Worm (Caenorhabditis elegans): ENCODE results near the gene srz-58.

srz-58 gene

ce11 chrV:17323876-17324275 is 5.9 kb downstream of the srz-58 start:
- TF ChIP-seq dao-5 (tag; optimal IDR thresholded peaks at IDR 0.05) = no peak
- TF ChIP-seq him-1 (tag; optimal IDR thresholded peaks at IDR 0.05) = no peak
- no peak for TF ChIP-seq W03F9.2 (tag; optimal IDR thresholded peaks at IDR 0.05)

ce11 chrV:17327867-17328266 is 9.9 kb downstream of the srz-58 start, which contains the start of gene sdz-16:
Gene sdz-16 (minus strand): TSS chrV:17327967.
- TF ChIP-seq W03F9.2 (tag; optimal IDR thresholded peaks at IDR 0.05) (no peak), him-1 (tag; optimal IDR thresholded peaks at IDR 0.05) (no peak), dao-5 (tag; optimal IDR thresholded peaks at IDR 0.05) (no peak)

DNA sequence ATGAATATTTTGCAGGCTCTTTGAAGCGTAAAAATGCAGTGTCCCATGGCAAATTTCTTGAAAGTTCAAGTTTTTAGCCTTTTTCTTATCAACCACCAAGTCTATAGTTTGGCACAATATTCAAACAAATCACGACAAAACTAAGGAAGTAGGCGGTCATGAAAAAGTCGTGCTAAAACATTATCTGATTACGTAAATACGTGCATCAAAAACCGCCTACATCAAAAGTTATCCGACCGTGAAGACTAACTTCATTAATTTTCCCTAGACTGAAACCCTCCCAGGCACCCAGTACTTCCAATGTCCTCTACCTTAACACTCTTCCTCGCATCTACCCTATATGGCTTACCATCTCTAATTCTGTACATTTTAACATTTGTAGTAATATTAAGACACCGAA is 10.6 kb downstream of the srz-58 start, which contains the start of gene srg-44:
TSS of gene srg-44 (plus strand) at position 301 of the 400 bp plus-strand sequence.
- no peak for TF ChIP-seq W03F9.2 (tag; optimal IDR thresholded peaks at IDR 0.05)
- TF ChIP-seq him-1 (tag; optimal IDR thresholded peaks at IDR 0.05) = no peak
- no peak for TF ChIP-seq dao-5 (tag; optimal IDR thresholded peaks at IDR 0.05)

- TF ChIP-seq dao-5 (tag; optimal IDR thresholded peaks at IDR 0.05) (no peak), him-1 (tag; optimal IDR thresholded peaks at IDR 0.05) (no peak), W03F9.2 (tag; optimal IDR thresholded peaks at IDR 0.05) (no peak)
Measured at ce11 chrV:17331340-17331739, 13.4 kb downstream of the srz-58 start, which contains the start of gene fbxa-185. Gene fbxa-185 (plus strand): TSS chrV:17331640.

DNA sequence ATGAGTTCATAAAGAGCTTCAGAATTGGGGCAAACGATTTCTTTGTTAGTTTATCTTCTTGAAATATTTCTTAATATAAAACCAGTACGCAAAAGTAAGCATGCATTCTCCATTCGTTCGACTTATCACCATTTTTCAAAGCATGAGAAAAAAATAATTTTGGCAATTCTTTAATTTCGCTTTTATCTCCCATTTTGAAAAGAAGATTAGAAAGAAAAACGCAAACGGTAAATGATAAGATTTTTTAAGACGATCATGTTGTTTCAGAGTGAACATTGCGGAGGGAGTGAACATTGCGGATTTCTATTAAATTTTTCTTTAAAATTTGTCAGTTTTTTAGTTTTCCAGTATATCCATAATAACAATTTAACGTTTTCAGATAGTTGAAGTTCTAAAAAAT is 21.4 kb downstream of the srz-58 start:
- TF ChIP-seq him-1 (tag; optimal IDR thresholded peaks at IDR 0.05) = no peak
- TF ChIP-seq W03F9.2 (tag; optimal IDR thresholded peaks at IDR 0.05) = no peak
- no peak for TF ChIP-seq dao-5 (tag; optimal IDR thresholded peaks at IDR 0.05)

DNA sequence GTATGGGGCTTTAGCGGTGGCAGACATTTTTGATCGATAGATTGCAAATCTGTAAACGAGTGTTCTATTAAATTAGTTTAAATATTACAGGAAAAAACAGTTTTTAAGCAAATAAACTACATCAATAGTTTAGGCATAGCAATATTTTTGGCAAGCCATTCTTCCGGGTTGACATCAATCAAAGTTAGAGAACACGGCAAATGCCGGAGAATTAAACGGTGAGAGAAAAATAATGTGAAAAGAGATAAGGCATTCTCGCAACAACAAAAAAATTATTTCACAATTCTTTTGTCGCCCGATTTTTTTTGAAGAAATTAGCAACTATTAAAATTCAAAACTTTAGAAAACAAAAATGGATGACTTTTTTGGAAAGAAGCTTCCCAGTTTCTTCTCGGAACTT is 26.9 kb downstream of the srz-58 start, which contains the start of the genes fbxa-188 and fbxa-189:
TSS of gene fbxa-188 (minus strand) at position 51 of the 400 bp plus-strand sequence.
TSS of gene fbxa-189 (plus strand) at position 339 of the 400 bp plus-strand sequence.
- TF ChIP-seq W03F9.2 (tag; optimal IDR thresholded peaks at IDR 0.05) = no peak
- TF ChIP-seq dao-5 (tag; optimal IDR thresholded peaks at IDR 0.05) = no peak
- no peak for TF ChIP-seq him-1 (tag; optimal IDR thresholded peaks at IDR 0.05)

DNA sequence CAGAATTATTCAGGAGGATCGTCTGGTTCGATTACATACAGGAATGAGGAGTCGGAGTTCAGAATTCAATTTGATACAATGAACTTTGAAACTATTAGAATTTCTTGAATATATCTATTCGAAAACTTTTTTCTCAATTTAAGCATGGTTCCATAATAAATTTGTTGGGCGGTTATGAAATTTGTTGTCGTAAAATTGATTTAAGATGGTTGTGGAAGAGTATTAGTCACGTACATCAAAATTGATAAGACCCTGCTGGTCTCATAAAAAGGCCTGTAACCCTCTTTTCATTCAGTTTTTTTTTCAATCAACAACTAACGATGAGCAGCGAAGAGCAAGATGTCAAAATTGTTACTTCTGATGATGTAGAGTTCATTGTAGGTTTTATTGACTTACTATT is 29.7 kb downstream of the srz-58 start, which contains the start of gene skr-5:
TSS of gene skr-5 (plus strand) at position 301 of the 400 bp plus-strand sequence.
- TF ChIP-seq dao-5 (tag; optimal IDR thresholded peaks at IDR 0.05) (no peak), W03F9.2 (tag; optimal IDR thresholded peaks at IDR 0.05) (no peak), him-1 (tag; optimal IDR thresholded peaks at IDR 0.05) (no peak)

DNA sequence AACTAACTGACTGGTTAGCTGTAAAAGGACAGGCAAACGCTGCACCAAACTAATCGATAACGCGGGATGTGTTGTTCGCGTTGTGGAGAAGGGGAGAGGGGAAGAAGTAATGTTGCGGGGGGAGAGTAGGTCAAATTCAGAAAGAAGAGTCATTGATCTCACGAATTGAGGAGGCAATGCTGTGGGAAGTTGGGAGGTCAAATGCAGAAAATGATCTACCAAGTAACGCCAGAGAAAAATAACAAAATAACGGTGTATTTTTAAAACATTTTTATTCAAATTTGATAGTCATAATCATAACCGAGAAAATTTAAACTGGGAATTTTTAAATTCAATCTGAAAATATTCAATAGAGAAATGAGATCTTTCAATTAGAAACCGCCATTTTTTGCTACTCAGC is 32.1 kb downstream of the srz-58 start, which contains the start of gene lsy-27:
TSS of gene lsy-27 (minus strand) at position 101 of the 400 bp plus-strand sequence.
- TF ChIP-seq him-1 (tag; optimal IDR thresholded peaks at IDR 0.05) (no peak), dao-5 (tag; optimal IDR thresholded peaks at IDR 0.05) (no peak), W03F9.2 (tag; optimal IDR thresholded peaks at IDR 0.05) (no peak)

DNA sequence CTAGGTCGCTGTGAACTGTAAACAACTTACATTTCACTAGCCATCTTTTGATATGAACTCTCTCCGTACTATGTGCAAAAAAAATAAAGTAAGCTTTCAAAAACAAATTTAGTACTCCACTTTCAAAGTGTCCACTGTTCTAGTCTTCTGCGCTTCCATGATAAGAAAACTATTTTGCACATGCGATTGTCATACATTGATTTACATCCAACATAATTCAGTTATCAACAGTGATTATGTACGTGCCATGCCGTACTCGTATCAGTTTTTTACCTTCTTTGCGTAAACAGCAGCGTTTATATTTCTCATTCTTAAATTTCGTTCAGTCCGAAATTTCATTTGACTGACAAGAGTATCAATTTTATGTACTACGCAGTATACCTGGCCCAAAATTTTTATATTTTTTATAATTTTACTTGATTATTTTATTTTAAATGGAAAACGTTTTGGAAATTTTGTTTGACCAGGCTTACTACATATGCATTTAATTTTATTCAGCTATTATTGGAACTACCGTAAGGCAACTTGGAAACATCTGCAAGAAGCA is 35.0 kb downstream of the srz-58 start, which contains the start of the genes fbxa-134 and F47H4.2:
TSS of gene fbxa-134 (minus strand) at position 44 of the 547 bp plus-strand sequence.
TSS of gene F47H4.2 (plus strand) at position 497 of the 547 bp plus-strand sequence.
- TF ChIP-seq dao-5 (tag; optimal IDR thresholded peaks at IDR 0.05) = no peak
- TF ChIP-seq W03F9.2 (tag; optimal IDR thresholded peaks at IDR 0.05) = peak; percentile 14
